Worm (Caenorhabditis elegans) whole organism, L2 larva: ENCODE data around the gene fbxc-17.
"Not testable (repeated sequence)": the region's sequence is repeated elsewhere in the genome, so short reads cannot be mapped to it uniquely, and the experiment has no call there.

Experiments used
- egl-27 ChIP-seq: sonication (generic microtip); optimal IDR thresholded peaks from 3 replicates; lab custom pipeline; 2017; ENCODE audit warnings: missing biosample characterization, missing genetic modification reagents, missing genetic modification characterization
- elt-1 ChIP-seq: fragments of 150-350 bp; optimal IDR thresholded peaks from 2 replicates; lab custom pipeline; 2014; ENCODE audit warnings: missing biosample characterization, missing genetic modification characterization
- elt-3 ChIP-seq: sonication (generic microtip); optimal IDR thresholded peaks from 2 replicates; lab custom pipeline; 2017; ENCODE audit warnings: missing biosample characterization, missing genetic modification characterization
- mdl-1 ChIP-seq, 2 experiments: fragments of 150-350 bp in 1 of 2; sonication (generic microtip) in 1 of 2; optimal IDR thresholded peaks; 2 replicates each; lab custom pipeline; 2017; ENCODE audit warnings: missing biosample characterization in 2 of 2, missing genetic modification characterization in 2 of 2
- nhr-10 ChIP-seq: sonication (generic microtip); optimal IDR thresholded peaks from 2 replicates; lab custom pipeline; 2017; ENCODE audit warnings: missing biosample characterization, missing genetic modification characterization
- nhr-237 ChIP-seq: fragments of 150-350 bp; optimal IDR thresholded peaks from 2 replicates; lab custom pipeline; 2014; ENCODE audit warnings: missing biosample characterization, missing genetic modification characterization
- nhr-77 ChIP-seq: fragments of 150-350 bp; optimal IDR thresholded peaks from 2 replicates; lab custom pipeline; 2014; ENCODE audit warnings: missing biosample characterization, missing genetic modification characterization
- peb-1 ChIP-seq: fragments of 150-350 bp; optimal IDR thresholded peaks from 2 replicates; lab custom pipeline; 2014; ENCODE audit warnings: missing biosample characterization, missing genetic modification characterization
- sma-3 ChIP-seq: sonication (generic microtip); optimal IDR thresholded peaks from 2 replicates; lab custom pipeline; 2016; ENCODE audit warnings: missing genetic modification reagents, missing genetic modification characterization, missing compliant biosample characterization
- snpc-4 ChIP-seq: fragments of 150-350 bp; optimal IDR thresholded peaks from 2 replicates; lab custom pipeline; 2014; ENCODE audit warnings: missing biosample characterization, missing genetic modification characterization
- unc-39 ChIP-seq: fragments of 150-350 bp; optimal IDR thresholded peaks from 2 replicates; lab custom pipeline; 2014; ENCODE audit warnings: missing biosample characterization, missing genetic modification characterization
- unc-62 ChIP-seq: fragments of 150-350 bp; optimal IDR thresholded peaks from 2 replicates; lab custom pipeline; 2014; ENCODE audit warnings: missing biosample characterization, missing genetic modification reagents, missing genetic modification characterization
- zag-1 ChIP-seq: fragments of 150-350 bp; optimal IDR thresholded peaks from 2 replicates; lab custom pipeline; 2014; ENCODE audit warnings: missing biosample characterization, missing genetic modification characterization
- ztf-11 ChIP-seq: sonication (generic microtip); optimal IDR thresholded peaks from 2 replicates; lab custom pipeline; 2017; ENCODE audit warnings: missing biosample characterization, missing genetic modification characterization

DNA sequence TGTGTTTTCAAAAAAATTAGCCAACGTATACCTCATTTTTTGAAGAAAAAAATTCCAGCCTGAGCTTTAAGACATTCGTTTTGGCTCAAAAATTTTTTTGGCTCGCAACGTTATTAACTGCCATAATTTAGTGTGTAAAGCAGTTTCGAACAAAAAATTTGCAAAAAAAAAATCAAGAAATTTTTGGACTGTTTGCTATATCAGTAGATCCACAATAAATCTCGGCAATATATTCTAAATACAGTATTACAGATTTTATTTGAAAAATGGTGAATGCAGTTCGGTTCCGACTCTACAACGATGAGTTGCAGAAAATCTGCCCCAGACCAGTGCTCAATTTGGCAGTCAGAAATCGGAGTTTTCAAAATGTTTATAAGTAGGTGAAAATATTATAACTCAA, 10.9 kb downstream of the fbxc-17 start, which contains the start of gene C32B5.6:
- TF ChIP-seq mdl-1 (tag; optimal IDR thresholded peaks at IDR 0.05; lab: Kevin White, UChicago); snpc-4 (tag; lab: Kevin White, UChicago); nhr-237; unc-62 (GFP tag; lab: Kevin White, UChicago); elt-1 (tag; lab: Kevin White, UChicago); sma-3 (GFP tag; lab: Kevin White, UChicago); nhr-77 (tag; lab: Kevin White, UChicago); unc-39 (tag; lab: Kevin White, UChicago); zag-1 (tag; lab: Kevin White, UChicago); nhr-10 (tag; lab: Kevin White, UChicago); elt-3 (tag; lab: Kevin White, UChicago); peb-1 (tag; lab: Kevin White, UChicago); egl-27 (tag; lab: Kevin White, UChicago); ztf-11 (tag; lab: Kevin White, UChicago): not testable (repeated sequence)
